Worm (Caenorhabditis elegans) whole organism, L2 larva: Measurements from ENCODE around the gene ZK688.11.

Experiments used
- F13H6.1 ChIP-seq: sonication (generic microtip); optimal IDR thresholded peaks from 2 replicates; lab custom pipeline; 2016; ENCODE audit warnings: missing genetic modification characterization, missing compliant biosample characterization
- aly-2 ChIP-seq: fragments of 150-350 bp; optimal IDR thresholded peaks from 2 replicates; lab custom pipeline; 2014; ENCODE audit warnings: missing biosample characterization, missing genetic modification characterization
- dmd-4 ChIP-seq: sonication (generic microtip); optimal IDR thresholded peaks from 2 replicates; lab custom pipeline; 2017; ENCODE audit warnings: missing biosample characterization, missing genetic modification characterization
- fos-1 ChIP-seq: fragments of 150-350 bp; optimal IDR thresholded peaks from 2 replicates; lab custom pipeline; 2014; ENCODE audit warnings: missing biosample characterization, missing genetic modification characterization
- gmeb-1 ChIP-seq: fragments of 150-350 bp; optimal IDR thresholded peaks from 2 replicates; lab custom pipeline; 2014; ENCODE audit warnings: missing biosample characterization, missing genetic modification characterization
- mdl-1 ChIP-seq, 2 experiments: fragments of 150-350 bp in 1 of 2; sonication (generic microtip) in 1 of 2; optimal IDR thresholded peaks; 2 replicates each; lab custom pipeline; 2017; ENCODE audit warnings: missing biosample characterization in 2 of 2, missing genetic modification characterization in 2 of 2
- nhr-11 ChIP-seq: fragments of 150-350 bp; optimal IDR thresholded peaks from 2 replicates; lab custom pipeline; 2014; ENCODE audit warnings: missing biosample characterization, missing genetic modification characterization
- nhr-21 ChIP-seq: fragments of 150-350 bp; optimal IDR thresholded peaks from 2 replicates; lab custom pipeline; 2014; ENCODE audit warnings: missing biosample characterization, missing genetic modification characterization
- skn-1 ChIP-seq: sonication (generic microtip); optimal IDR thresholded peaks from 2 replicates; lab custom pipeline; 2017; ENCODE audit warnings: missing biosample characterization, missing genetic modification characterization
- sma-9 ChIP-seq, 2 experiments: fragments of 150-350 bp in 1 of 2; sonication (generic microtip) in 1 of 2; optimal IDR thresholded peaks; 2 replicates each; lab custom pipeline; 2014 to 2016; ENCODE audit warnings: missing genetic modification characterization in 2 of 2, mild to moderate bottlenecking in 1 of 2, missing biosample characterization in 1 of 2, missing compliant biosample characterization in 1 of 2, missing genetic modification reagents in 1 of 2, moderate library complexity in 1 of 2
- unc-62 ChIP-seq: fragments of 150-350 bp; optimal IDR thresholded peaks from 2 replicates; lab custom pipeline; 2014; ENCODE audit warnings: missing biosample characterization, missing genetic modification reagents, missing genetic modification characterization
- zag-1 ChIP-seq: fragments of 150-350 bp; optimal IDR thresholded peaks from 2 replicates; lab custom pipeline; 2014; ENCODE audit warnings: missing biosample characterization, missing genetic modification characterization
- ztf-11 ChIP-seq: sonication (generic microtip); optimal IDR thresholded peaks from 2 replicates; lab custom pipeline; 2017; ENCODE audit warnings: missing biosample characterization, missing genetic modification characterization

DNA sequence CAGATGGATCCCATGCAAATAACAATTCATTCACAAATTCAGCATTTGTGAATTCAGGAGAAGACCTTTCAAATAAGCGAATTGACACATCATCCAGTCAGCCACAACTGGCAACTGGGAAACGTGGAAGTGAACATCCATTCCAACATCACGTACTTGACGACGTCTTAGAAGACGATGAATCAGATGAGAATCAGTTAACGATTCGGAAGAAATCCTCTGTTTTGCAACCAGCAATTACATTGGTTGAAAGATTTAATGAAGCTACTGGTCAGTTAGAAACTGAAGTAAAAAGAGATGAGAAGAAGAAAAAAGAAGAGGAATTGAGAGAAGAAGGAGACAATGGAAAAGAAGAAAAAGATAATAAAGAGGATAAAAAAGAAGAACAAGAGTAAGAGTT lies 18.7 kb upstream of the ZK688.11 start:
- TF ChIP-seq zag-1 (tag; lab: Kevin White, UChicago) (no peak), skn-1 (tag; lab: Kevin White, UChicago) (no peak), fos-1 (tag; lab: Kevin White, UChicago) (no peak), aly-2 (tag; lab: Kevin White, UChicago) (no peak), nhr-11 (tag; lab: Kevin White, UChicago) (no peak), gmeb-1 (tag; lab: Kevin White, UChicago) (no peak), mdl-1 (tag; optimal IDR thresholded peaks at IDR 0.05; lab: Kevin White, UChicago) (no peak), unc-62 (GFP tag; lab: Kevin White, UChicago) (no peak), nhr-21 (tag; lab: Kevin White, UChicago) (no peak), ztf-11 (tag; lab: Kevin White, UChicago) (no peak), dmd-4 (no peak), F13H6.1 (tag; lab: Kevin White, UChicago) (no peak), sma-9 (GFP tag; optimal IDR thresholded peaks at IDR 0.05; lab: Kevin White, UChicago) (no peak), sma-9 (tag; optimal IDR thresholded peaks at IDR 0.05; lab: Kevin White, UChicago) (no peak)
